Fruit fly (Drosophila melanogaster): ENCODE data around the gene ppk15.

Gene ppk15

dm6 chr3R:26403556-26403955 lies at the start of gene ppk15:
TSS of gene ppk15 (minus strand) at chr3R:26403656.
- TF ChIP-seq cic (GFP tag; optimal IDR thresholded peaks at IDR 0.05) (no peak), pad (GFP tag; optimal IDR thresholded peaks at IDR 0.05) (no peak), CG14711 (tag; optimal IDR thresholded peaks at IDR 0.05) (no peak), Hr96 (GFP tag; optimal IDR thresholded peaks at IDR 0.05) (no peak), CG5204 (GFP tag; optimal IDR thresholded peaks at IDR 0.05) (no peak), tj (GFP tag; optimal IDR thresholded peaks at IDR 0.05) (no peak), CG7101 (tag; optimal IDR thresholded peaks at IDR 0.05) (no peak), CG11617 (GFP tag; optimal IDR thresholded peaks at IDR 0.05) (no peak), toe (GFP tag; optimal IDR thresholded peaks at IDR 0.05) (no peak), cnc (optimal IDR thresholded peaks at IDR 0.05) (no peak), CG12768 (GFP tag; optimal IDR thresholded peaks at IDR 0.05) (no peak), CG33017 (tag; optimal IDR thresholded peaks at IDR 0.05) (no peak), Mnt (GFP tag; optimal IDR thresholded peaks at IDR 0.05) (no peak), Clk (GFP tag; optimal IDR thresholded peaks at IDR 0.05) (no peak), ovo (GFP tag; optimal IDR thresholded peaks at IDR 0.05) (no peak), bab1 (GFP tag; optimal IDR thresholded peaks at IDR 0.05) (no peak), Crg-1 (GFP tag; optimal IDR thresholded peaks at IDR 0.05) (no peak), CG7045 (GFP tag; optimal IDR thresholded peaks at IDR 0.05) (no peak), kay (GFP tag; ENCODE audit: borderline replicate concordance) (no peak)

- TF ChIP-seq bab1 (GFP tag; optimal IDR thresholded peaks at IDR 0.05) (peak; percentile 38), Hr96 (GFP tag; optimal IDR thresholded peaks at IDR 0.05) (no peak)
These were observed 48.9 kb upstream of the ppk15 start, which contains the start of gene CG5447 for dm6 chr3R:26452345-26452744. TSS of gene CG5447 (plus strand) at chr3R:26452534.

dm6 chr3R:26450371-26450770 lies 46.9 kb upstream of the ppk15 start, which contains the start of gene Hex-t2:
TSS of gene Hex-t2 (plus strand) at chr3R:26450671.
- TF ChIP-seq ovo (GFP tag; optimal IDR thresholded peaks at IDR 0.05) (no peak), cic (GFP tag; optimal IDR thresholded peaks at IDR 0.05) (no peak), CG5204 (GFP tag; optimal IDR thresholded peaks at IDR 0.05) (no peak), CG14711 (tag; optimal IDR thresholded peaks at IDR 0.05) (no peak), Crg-1 (GFP tag; optimal IDR thresholded peaks at IDR 0.05) (no peak), tj (GFP tag; optimal IDR thresholded peaks at IDR 0.05) (no peak), toe (GFP tag; optimal IDR thresholded peaks at IDR 0.05) (no peak), CG33017 (tag; optimal IDR thresholded peaks at IDR 0.05) (no peak), Hr96 (GFP tag; optimal IDR thresholded peaks at IDR 0.05) (no peak), CG7045 (GFP tag; optimal IDR thresholded peaks at IDR 0.05) (no peak)

- TF ChIP-seq cic (GFP tag; optimal IDR thresholded peaks at IDR 0.05) (no peak), cnc (optimal IDR thresholded peaks at IDR 0.05) (no peak)
These were observed 45.3 kb upstream of the ppk15 start, which contains the start of gene Hex-t1 for dm6 chr3R:26448779-26449178. TSS of gene Hex-t1 (plus strand) at chr3R:26449079.

- no peak for TF ChIP-seq ovo (GFP tag; optimal IDR thresholded peaks at IDR 0.05)
- peak; percentile 27 for TF ChIP-seq CG7045 (GFP tag; optimal IDR thresholded peaks at IDR 0.05)
These were observed 40.5 kb upstream of the ppk15 start for dm6 chr3R:26443875-26444511.

- no peak for TF ChIP-seq Crg-1 (GFP tag; optimal IDR thresholded peaks at IDR 0.05)
- TF ChIP-seq CG7101 (tag; optimal IDR thresholded peaks at IDR 0.05) = no peak
- TF ChIP-seq Hr96 (GFP tag; optimal IDR thresholded peaks at IDR 0.05) = no peak
- no peak for TF ChIP-seq CG1620 (GFP tag; optimal IDR thresholded peaks at IDR 0.05)
- no peak for TF ChIP-seq tj (GFP tag; optimal IDR thresholded peaks at IDR 0.05)
- no peak for TF ChIP-seq bab1 (GFP tag; optimal IDR thresholded peaks at IDR 0.05)
- no peak for TF ChIP-seq Mnt (GFP tag; optimal IDR thresholded peaks at IDR 0.05)
- TF ChIP-seq cnc (optimal IDR thresholded peaks at IDR 0.05) = no peak
- no peak for TF ChIP-seq CG5204 (GFP tag; optimal IDR thresholded peaks at IDR 0.05)
- TF ChIP-seq kay (GFP tag; ENCODE audit: borderline replicate concordance) = no peak
These were observed 39.9 kb upstream of the ppk15 start for dm6 chr3R:26443343-26443742.

- TF ChIP-seq toe (GFP tag; optimal IDR thresholded peaks at IDR 0.05) (no peak), Crg-1 (GFP tag; optimal IDR thresholded peaks at IDR 0.05) (no peak), cic (GFP tag; optimal IDR thresholded peaks at IDR 0.05) (no peak), CG5204 (GFP tag; optimal IDR thresholded peaks at IDR 0.05) (no peak), CG7045 (GFP tag; optimal IDR thresholded peaks at IDR 0.05) (no peak)
These were observed 39.2 kb upstream of the ppk15 start for dm6 chr3R:26442609-26443180.

Measured in whole organism, adult.